Worm (Caenorhabditis elegans) whole organism, late embryonic: Measurements from ENCODE around the gene D1014.7.

ENCODE experiments used
- C08G9.2 ChIP-seq: sonication (generic microtip); optimal IDR thresholded peaks from 2 replicates; lab custom pipeline; 2016; ENCODE audit warnings: mild to moderate bottlenecking, missing genetic modification characterization, moderate library complexity, missing compliant biosample characterization
- C38D4.7 ChIP-seq: fragments of 200-800 bp; sonication (Bioruptor generic); optimal IDR thresholded peaks from 2 replicates; lab custom pipeline; 2018; ENCODE audit warnings: mild to moderate bottlenecking, missing genetic modification characterization, moderate library complexity, missing compliant biosample characterization
- K02D7.2 ChIP-seq: sonication (generic microtip); optimal IDR thresholded peaks from 2 replicates; lab custom pipeline; 2017; ENCODE audit warnings: mild to moderate bottlenecking, missing genetic modification characterization, missing compliant biosample characterization
- ahr-1 ChIP-seq: sonication (generic microtip); optimal IDR thresholded peaks from 2 replicates; lab custom pipeline; 2016; ENCODE audit warnings: missing genetic modification characterization, missing compliant biosample characterization
- ama-1 ChIP-seq: fragments of 150-350 bp; optimal IDR thresholded peaks from 2 replicates; lab custom pipeline; 2014
- ceh-2 ChIP-seq: sonication (generic microtip); optimal IDR thresholded peaks from 2 replicates; lab custom pipeline; 2016; ENCODE audit warnings: missing genotype, missing genetic modification characterization, missing compliant biosample characterization
- ceh-22 ChIP-seq: sonication (generic microtip); optimal IDR thresholded peaks from 2 replicates; lab custom pipeline; 2017; ENCODE audit warnings: missing biosample characterization, missing genetic modification characterization
- ceh-30 ChIP-seq: fragments of 150-350 bp; optimal IDR thresholded peaks from 2 replicates; lab custom pipeline; 2014; ENCODE audit warnings: missing biosample characterization, missing genetic modification characterization
- ceh-31 ChIP-seq: sonication (generic microtip); optimal IDR thresholded peaks from 2 replicates; lab custom pipeline; 2016; ENCODE audit warnings: missing genetic modification characterization, missing compliant biosample characterization
- ceh-34 ChIP-seq: sonication (generic microtip); optimal IDR thresholded peaks from 2 replicates; lab custom pipeline; 2016; ENCODE audit warnings: mild to moderate bottlenecking, missing genetic modification characterization, missing compliant biosample characterization
- ceh-9 ChIP-seq: sonication (generic microtip); optimal IDR thresholded peaks from 2 replicates; lab custom pipeline; 2016; ENCODE audit warnings: mild to moderate bottlenecking, missing genetic modification characterization, inconsistent platforms, missing compliant biosample characterization
- che-1 ChIP-seq: sonication (generic microtip); optimal IDR thresholded peaks from 2 replicates; lab custom pipeline; 2016; ENCODE audit warnings: mild to moderate bottlenecking, missing genetic modification characterization, missing compliant biosample characterization
- dmd-4 ChIP-seq: sonication (generic microtip); optimal IDR thresholded peaks from 2 replicates; lab custom pipeline; 2016; ENCODE audit warnings: borderline replicate concordance, missing genetic modification characterization, missing compliant biosample characterization
- ets-4 ChIP-seq: sonication (generic microtip); optimal IDR thresholded peaks from 2 replicates; lab custom pipeline; 2016; ENCODE audit warnings: missing genetic modification characterization, missing compliant biosample characterization
- eyg-1 ChIP-seq: sonication (generic microtip); optimal IDR thresholded peaks from 2 replicates; lab custom pipeline; 2016; ENCODE audit warnings: missing genotype, missing genetic modification characterization, missing compliant biosample characterization
- fax-1 ChIP-seq: sonication (generic microtip); optimal IDR thresholded peaks from 2 replicates; lab custom pipeline; 2016; ENCODE audit warnings: missing genotype, missing genetic modification characterization, missing compliant biosample characterization
- fkh-10 ChIP-seq: fragments of 150-350 bp; optimal IDR thresholded peaks from 2 replicates; lab custom pipeline; 2014; ENCODE audit warnings: missing biosample characterization, missing genetic modification reagents, missing genetic modification characterization
- fkh-6 ChIP-seq: sonication (generic microtip); optimal IDR thresholded peaks from 2 replicates; lab custom pipeline; 2016; ENCODE audit warnings: missing genetic modification characterization, missing compliant biosample characterization
- gmeb-2 ChIP-seq: sonication (generic microtip); optimal IDR thresholded peaks from 2 replicates; lab custom pipeline; 2016; ENCODE audit warnings: missing genetic modification characterization, inconsistent platforms, missing compliant biosample characterization
- hlh-6 ChIP-seq: sonication (generic microtip); optimal IDR thresholded peaks from 2 replicates; lab custom pipeline; 2016; ENCODE audit warnings: missing genotype, missing genetic modification characterization, missing compliant biosample characterization
- hlh-8 ChIP-seq: sonication (generic microtip); optimal IDR thresholded peaks from 2 replicates; lab custom pipeline; 2016; ENCODE audit warnings: missing genotype, missing genetic modification characterization, missing compliant biosample characterization
- lin-11 ChIP-seq: fragments of 200-800 bp; sonication (Bioruptor generic); optimal IDR thresholded peaks from 2 replicates; lab custom pipeline; 2018; ENCODE audit warnings: mild to moderate bottlenecking, missing genetic modification characterization, missing compliant biosample characterization
- nfya-1 ChIP-seq: sonication (generic microtip); optimal IDR thresholded peaks from 2 replicates; lab custom pipeline; 2017; ENCODE audit warnings: missing genetic modification characterization, mild to moderate bottlenecking, missing compliant biosample characterization, antibody characterized with exemption, moderate library complexity
- nhr-11 ChIP-seq: fragments of 150-350 bp; optimal IDR thresholded peaks from 2 replicates; lab custom pipeline; 2014; ENCODE audit warnings: missing biosample characterization, missing genetic modification characterization
- nhr-232 ChIP-seq: sonication (generic microtip); optimal IDR thresholded peaks from 2 replicates; lab custom pipeline; 2016; ENCODE audit warnings: missing genetic modification characterization, missing compliant biosample characterization
- pag-3 ChIP-seq: sonication (generic microtip); optimal IDR thresholded peaks from 2 replicates; lab custom pipeline; 2016; ENCODE audit warnings: missing compliant biosample characterization, missing genetic modification characterization, borderline replicate concordance
- pha-2 ChIP-seq: sonication (generic microtip); optimal IDR thresholded peaks from 2 replicates; lab custom pipeline; 2017; ENCODE audit warnings: mild to moderate bottlenecking, missing genetic modification characterization, missing compliant biosample characterization
- sdc-2 ChIP-seq: sonication (generic microtip); optimal IDR thresholded peaks from 2 replicates; lab custom pipeline; 2016; ENCODE audit warnings: missing genotype, missing genetic modification characterization, missing compliant biosample characterization
- sox-2 ChIP-seq: fragments of 200-800 bp; sonication (Bioruptor generic); IDR thresholded peaks from 2 replicates; pipeline ENCODE4 v1.3.6; 2022; ENCODE audit warnings: missing genetic modification reagents, missing genetic modification characterization, missing compliant biosample characterization
- sox-4 ChIP-seq: sonication (generic microtip); optimal IDR thresholded peaks from 2 replicates; lab custom pipeline; 2017; ENCODE audit warnings: mild to moderate bottlenecking, missing genetic modification characterization, inconsistent platforms, missing compliant biosample characterization
- syd-9 ChIP-seq: sonication (generic microtip); optimal IDR thresholded peaks from 2 replicates; lab custom pipeline; 2016; ENCODE audit warnings: mild to moderate bottlenecking, missing genetic modification characterization, moderate library complexity, missing compliant biosample characterization
- tbx-2 ChIP-seq: sonication (generic microtip); optimal IDR thresholded peaks from 2 replicates; lab custom pipeline; 2016; ENCODE audit warnings: missing genetic modification characterization, missing compliant biosample characterization
- tbx-7 ChIP-seq: sonication (generic microtip); optimal IDR thresholded peaks from 2 replicates; lab custom pipeline; 2016; ENCODE audit warnings: missing genotype, missing genetic modification characterization, missing compliant biosample characterization
- unc-55 ChIP-seq: sonication (generic microtip); optimal IDR thresholded peaks from 2 replicates; lab custom pipeline; 2017; ENCODE audit warnings: missing biosample characterization, missing genetic modification reagents, missing genetic modification characterization
- zip-5 ChIP-seq: sonication (generic microtip); optimal IDR thresholded peaks from 2 replicates; lab custom pipeline; 2016; ENCODE audit warnings: missing genetic modification characterization, missing compliant biosample characterization
- ztf-16 ChIP-seq: sonication (generic microtip); optimal IDR thresholded peaks from 2 replicates; lab custom pipeline; 2017; ENCODE audit warnings: missing genetic modification characterization, missing compliant biosample characterization

Gene D1014.7

DNA sequence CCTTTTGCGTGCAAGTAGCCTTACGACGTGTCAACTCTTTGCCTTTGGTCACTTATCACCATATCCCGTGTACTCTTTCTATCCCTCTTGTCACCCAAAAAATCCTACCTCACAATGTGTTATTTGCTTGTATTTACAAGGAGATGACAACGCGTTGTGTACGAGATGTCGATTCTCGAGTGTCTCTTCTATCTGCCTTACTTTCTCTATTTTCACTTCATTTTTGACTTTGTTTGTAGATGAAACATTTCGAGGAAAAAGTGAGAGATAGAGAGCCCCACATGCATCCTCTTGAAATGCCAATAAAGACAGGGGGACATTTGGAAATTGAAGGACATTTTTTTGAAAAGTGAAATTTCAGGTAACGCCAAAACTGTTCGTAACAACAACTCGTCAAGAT, 7.2 kb upstream of the D1014.7 start:
- TF ChIP-seq sox-2 (no peak), ceh-22 (tag; lab: Kevin White, UChicago) (no peak), tbx-2 (tag; lab: Kevin White, UChicago) (no peak), ceh-34 (tag; lab: Kevin White, UChicago) (no peak)
- TF ChIP-seq, all 69 proteins: peak for 0

DNA sequence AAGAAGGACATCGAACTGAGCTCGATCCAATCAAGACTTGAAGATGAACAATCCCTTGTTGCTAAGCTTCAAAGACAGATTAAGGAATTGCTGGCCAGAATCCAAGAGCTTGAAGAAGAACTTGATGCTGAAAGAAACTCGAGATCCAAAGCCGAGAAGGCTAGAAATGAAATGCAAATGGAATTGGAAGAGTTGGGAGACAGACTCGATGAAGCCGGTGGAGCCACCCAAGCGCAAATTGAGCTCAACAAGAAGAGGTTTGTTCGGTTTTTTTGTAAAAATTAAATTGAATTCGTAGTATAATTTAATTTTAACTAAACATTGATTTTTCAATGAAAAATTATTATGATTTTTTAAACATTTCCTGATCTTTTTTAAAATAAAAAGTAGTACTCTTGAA, 3.5 kb upstream of the D1014.7 start:
- no peak for TF ChIP-seq ceh-30
- TF ChIP-seq C08G9.2 (tag; lab: Kevin White, UChicago) = no peak
- TF ChIP-seq C38D4.7 (GFP tag; lab: Kevin White, UChicago) = no peak
- no peak for TF ChIP-seq che-1 (tag; lab: Kevin White, UChicago)
- TF ChIP-seq lin-11 = no peak
- TF ChIP-seq tbx-2 (tag; lab: Kevin White, UChicago) = no peak
- no peak for TF ChIP-seq zip-5 (tag; lab: Kevin White, UChicago)

DNA sequence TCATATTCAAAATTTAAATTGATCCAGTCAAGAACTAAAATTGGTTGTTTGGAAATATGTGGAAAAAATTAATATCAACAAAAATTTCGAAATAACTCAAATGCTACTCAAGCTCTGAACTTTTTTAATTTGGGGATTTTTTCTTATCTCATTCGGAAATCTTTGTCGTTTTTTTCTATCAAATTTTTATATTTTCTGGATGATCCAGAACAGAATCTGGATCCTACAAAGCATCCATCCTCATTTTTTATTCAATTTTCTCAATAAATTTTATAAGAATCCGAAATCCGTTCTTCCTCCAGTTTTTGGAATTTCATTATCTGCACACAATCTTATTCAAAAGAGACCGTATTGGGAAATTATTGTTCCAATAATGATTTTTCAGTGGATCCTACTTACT, 2.8 kb downstream of the D1014.7 start, which contains the start of gene D1014.6:
Gene D1014.6, plus strand, starts transcription at position 301 of the 400 bp plus-strand sequence.
- TF ChIP-seq fkh-10 (GFP tag; lab: Kevin White, UChicago) (no peak), unc-55 (GFP tag; lab: Kevin White, UChicago) (no peak), ama-1 (no peak), ceh-2 (tag; lab: Kevin White, UChicago) (no peak), ztf-16 (tag; lab: Kevin White, UChicago) (no peak), ceh-9 (no peak), syd-9 (no peak), C38D4.7 (GFP tag; lab: Kevin White, UChicago) (no peak), K02D7.2 (tag; lab: Kevin White, UChicago) (no peak), eyg-1 (tag; lab: Kevin White, UChicago) (no peak), nhr-232 (no peak), fkh-6 (tag; lab: Kevin White, UChicago) (no peak), ceh-22 (tag; lab: Kevin White, UChicago) (no peak), nfya-1 (no peak), ets-4 (tag; lab: Kevin White, UChicago) (no peak), fax-1 (no peak), gmeb-2 (tag; lab: Kevin White, UChicago) (no peak), nhr-11 (no peak), hlh-6 (tag; lab: Kevin White, UChicago) (no peak), pha-2 (tag; lab: Kevin White, UChicago) (no peak)

DNA sequence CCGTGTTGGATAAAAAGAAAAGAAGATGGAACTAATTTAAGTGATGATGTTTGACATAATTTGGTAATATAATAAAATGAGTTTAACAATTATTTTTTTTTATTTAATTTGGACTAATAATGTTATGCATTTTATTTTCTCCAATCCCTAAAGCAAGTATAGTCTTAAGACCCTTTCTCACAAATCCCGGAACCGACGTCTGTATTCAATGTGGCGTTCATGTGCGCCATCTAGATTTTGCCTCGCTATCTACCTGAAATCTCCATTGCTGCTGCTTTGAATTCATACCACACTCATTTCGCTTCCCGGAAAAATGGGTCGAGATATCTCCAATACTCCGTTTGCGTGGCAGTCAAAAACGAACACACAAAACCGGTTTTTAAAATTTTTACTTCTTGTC, 5.3 kb downstream of the D1014.7 start, which contains the start of gene D1014.5:
Gene D1014.5, plus strand, starts transcription at position 301 of the 400 bp plus-strand sequence.
- TF ChIP-seq sdc-2 (tag; lab: Kevin White, UChicago) (no peak), sox-4 (tag; lab: Kevin White, UChicago) (no peak), ceh-31 (tag; lab: Kevin White, UChicago) (no peak), tbx-7 (tag; lab: Kevin White, UChicago) (no peak), ztf-16 (tag; lab: Kevin White, UChicago) (no peak), ets-4 (tag; lab: Kevin White, UChicago) (no peak), hlh-8 (no peak), ceh-2 (tag; lab: Kevin White, UChicago) (no peak), dmd-4 (tag; lab: Kevin White, UChicago) (no peak)

DNA sequence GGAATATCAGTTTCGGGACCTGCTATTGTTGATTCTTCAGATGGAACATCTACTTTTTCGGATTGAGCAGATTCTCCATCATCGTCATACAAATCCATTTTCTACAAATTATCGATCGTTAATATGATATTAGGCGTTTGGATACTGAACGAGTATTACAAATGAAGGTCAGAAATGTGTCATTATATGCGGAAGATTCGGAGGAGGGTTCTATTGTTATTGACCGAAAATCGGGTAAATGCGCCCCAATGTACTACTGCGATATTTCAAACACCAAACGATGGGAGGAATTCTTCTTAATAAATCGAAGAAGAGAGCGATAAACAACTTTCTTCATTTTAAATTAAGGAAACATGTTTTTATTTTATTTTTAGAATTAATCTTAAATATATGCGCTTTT, 11.2 kb downstream of the D1014.7 start, which contains the start of gene spr-1:
Gene spr-1, minus strand, starts transcription at position 101 of the 400 bp plus-strand sequence.
- TF ChIP-seq fkh-10 (GFP tag; lab: Kevin White, UChicago) = no peak
- TF ChIP-seq sdc-2 (tag; lab: Kevin White, UChicago) = no peak
- TF ChIP-seq pag-3 (tag; lab: Kevin White, UChicago) = no peak
- TF ChIP-seq ahr-1 = no peak
- no peak for TF ChIP-seq syd-9
- TF ChIP-seq hlh-6 (tag; lab: Kevin White, UChicago) = no peak
